Worm (Caenorhabditis elegans): ENCODE data around the gene nlp-52.
A peak's percentile ranks its signal among the peaks of the same experiment; 100 is the strongest.

DNA sequence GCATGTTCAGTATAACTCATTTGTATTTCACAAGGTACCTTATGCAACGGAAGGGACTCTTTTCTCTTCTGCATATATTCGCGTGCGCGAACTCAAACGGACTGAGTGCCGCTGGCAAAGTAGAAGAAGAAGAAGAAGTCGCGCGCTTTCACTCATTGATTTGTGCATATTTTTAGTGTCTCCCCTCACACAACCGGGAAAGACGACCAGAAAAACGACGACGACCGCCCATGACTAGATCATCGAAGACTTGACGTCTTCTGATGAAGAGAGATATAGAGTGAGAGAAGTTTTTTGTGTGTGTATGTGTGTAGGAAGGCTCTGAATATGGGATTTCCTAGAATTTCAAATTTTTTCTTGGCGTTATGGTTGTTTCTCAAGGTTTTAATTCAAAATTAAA is 2.8 kb downstream of the nlp-52 start:
- no peak for TF ChIP-seq blmp-1 (tag; optimal IDR thresholded peaks at IDR 0.05)
- no peak for TF ChIP-seq elt-3 (tag; optimal IDR thresholded peaks at IDR 0.05)
- no peak for TF ChIP-seq ztf-4 (tag; optimal IDR thresholded peaks at IDR 0.05)
- TF ChIP-seq snpc-4 (tag; optimal IDR thresholded peaks at IDR 0.05), result peak; percentile 16
- TF ChIP-seq sptf-1 (tag; optimal IDR thresholded peaks at IDR 0.05), result no peak
- TF ChIP-seq ceh-82 (tag; optimal IDR thresholded peaks at IDR 0.05), result peak in 2 of 3 experiments; percentile 10 to 60
